Fruit fly (Drosophila melanogaster) S2 (cell line): ENCODE results near the gene primo-2.

ENCODE experiments used
- CG8478 ChIP-seq: fragments of >200 bp; optimal IDR thresholded peaks from 2 replicates; lab custom pipeline; 2018
- CTCF ChIP-seq, 2 experiments: fragments of >200 bp; optimal IDR thresholded peaks; 2 replicates each; lab custom pipeline; 2018

primo-2 gene

dm6 chr3R:13711735-13712134 lies at the start of gene primo-2, which contains the start of gene primo-1:
Gene primo-2 (minus strand): TSS chr3R:13711835.
Gene primo-1 (minus strand): TSS chr3R:13711835.
- TF ChIP-seq CG8478 (lab: Kevin White, UChicago) = no peak
- no peak for TF ChIP-seq CTCF (optimal IDR thresholded peaks at IDR 0.05; lab: Kevin White, UChicago)

- TF ChIP-seq CTCF (optimal IDR thresholded peaks at IDR 0.05; lab: Kevin White, UChicago) = no peak
- TF ChIP-seq CG8478 (lab: Kevin White, UChicago) = no peak
These were observed 34.5 kb upstream of the primo-2 start for dm6 chr3R:13746066-13746673.

dm6 chr3R:13735304-13735898 lies 23.8 kb upstream of the primo-2 start:
- TF ChIP-seq CTCF (optimal IDR thresholded peaks at IDR 0.05; lab: Kevin White, UChicago) = no peak
- no peak for TF ChIP-seq CG8478 (lab: Kevin White, UChicago)

dm6 chr3R:13730005-13730404 lies 18.4 kb upstream of the primo-2 start:
- no peak for TF ChIP-seq CG8478 (lab: Kevin White, UChicago)
- no peak for TF ChIP-seq CTCF (optimal IDR thresholded peaks at IDR 0.05; lab: Kevin White, UChicago)

dm6 chr3R:13728897-13729296 lies 17.3 kb upstream of the primo-2 start:
- no peak for TF ChIP-seq CTCF (optimal IDR thresholded peaks at IDR 0.05; lab: Kevin White, UChicago)

- TF ChIP-seq CG8478 (lab: Kevin White, UChicago) (no peak), CTCF (optimal IDR thresholded peaks at IDR 0.05; lab: Kevin White, UChicago) (no peak)
These were observed 15.2 kb upstream of the primo-2 start for dm6 chr3R:13726795-13727194.

dm6 chr3R:13724029-13724638 lies 12.5 kb upstream of the primo-2 start:
- TF ChIP-seq CTCF (optimal IDR thresholded peaks at IDR 0.05; lab: Kevin White, UChicago) (no peak), CG8478 (lab: Kevin White, UChicago) (no peak)

dm6 chr3R:13722451-13722850 lies 10.8 kb upstream of the primo-2 start:
- TF ChIP-seq CG8478 (lab: Kevin White, UChicago) (no peak), CTCF (optimal IDR thresholded peaks at IDR 0.05; lab: Kevin White, UChicago) (no peak)

dm6 chr3R:13721998-13722397 lies 10.4 kb upstream of the primo-2 start:
- TF ChIP-seq CTCF (optimal IDR thresholded peaks at IDR 0.05; lab: Kevin White, UChicago) = no peak
- no peak for TF ChIP-seq CG8478 (lab: Kevin White, UChicago)

- no peak for TF ChIP-seq CG8478 (lab: Kevin White, UChicago)
- no peak for TF ChIP-seq CTCF (optimal IDR thresholded peaks at IDR 0.05; lab: Kevin White, UChicago)
These were observed 9.2 kb upstream of the primo-2 start for dm6 chr3R:13720798-13721197.

dm6 chr3R:13719053-13719452 lies 7.4 kb upstream of the primo-2 start:
- TF ChIP-seq CTCF (optimal IDR thresholded peaks at IDR 0.05; lab: Kevin White, UChicago) = no peak
- no peak for TF ChIP-seq CG8478 (lab: Kevin White, UChicago)

dm6 chr3R:13718076-13718475 lies 6.4 kb upstream of the primo-2 start, which contains the start of gene Ubc87F:
Gene Ubc87F (minus strand): TSS chr3R:13718176.
- TF ChIP-seq CTCF (optimal IDR thresholded peaks at IDR 0.05; lab: Kevin White, UChicago) (no peak), CG8478 (lab: Kevin White, UChicago) (no peak)

- TF ChIP-seq CG8478 (lab: Kevin White, UChicago) = no peak
- no peak for TF ChIP-seq CTCF (optimal IDR thresholded peaks at IDR 0.05; lab: Kevin White, UChicago)
These were observed 5.2 kb upstream of the primo-2 start for dm6 chr3R:13716827-13717226.

dm6 chr3R:13715674-13716454 lies 4.2 kb upstream of the primo-2 start:
- no peak for TF ChIP-seq CTCF (optimal IDR thresholded peaks at IDR 0.05; lab: Kevin White, UChicago)
- no peak for TF ChIP-seq CG8478 (lab: Kevin White, UChicago)
